Fruit fly (Drosophila melanogaster) S2 (cell line): Measurements from ENCODE around the gene CG13003.

Source experiments
- CG8478 ChIP-seq: fragments of >200 bp; optimal IDR thresholded peaks from 2 replicates; lab custom pipeline; 2018
- CTCF ChIP-seq, 2 experiments: fragments of >200 bp; optimal IDR thresholded peaks; 2 replicates each; lab custom pipeline; 2018

DNA sequence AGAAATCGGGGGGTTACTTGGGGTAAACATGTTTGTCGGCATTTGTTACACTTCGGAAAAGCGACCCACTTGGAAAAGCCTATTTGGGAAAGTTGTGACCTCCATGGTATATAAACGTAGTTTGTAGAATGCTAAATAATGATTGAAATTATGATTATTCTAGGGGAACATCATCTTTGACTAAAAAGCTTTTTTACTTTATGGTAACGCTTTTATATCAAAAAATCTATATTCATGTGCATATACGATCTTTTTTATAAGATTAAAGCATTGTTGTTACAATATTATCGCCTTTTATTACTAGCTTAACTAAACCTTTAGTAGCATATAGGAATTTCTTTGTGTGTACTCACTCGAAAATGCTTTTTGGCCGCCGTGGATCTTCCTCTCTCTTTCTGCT lies 42.1 kb downstream of the CG13003 start:
- TF ChIP-seq CTCF (optimal IDR thresholded peaks at IDR 0.05; lab: Kevin White, UChicago) (no peak), CG8478 (lab: Kevin White, UChicago) (no peak)
